Fruit fly (Drosophila melanogaster): ENCODE data around the gene Mpp6.

The Mpp6 gene

DNA sequence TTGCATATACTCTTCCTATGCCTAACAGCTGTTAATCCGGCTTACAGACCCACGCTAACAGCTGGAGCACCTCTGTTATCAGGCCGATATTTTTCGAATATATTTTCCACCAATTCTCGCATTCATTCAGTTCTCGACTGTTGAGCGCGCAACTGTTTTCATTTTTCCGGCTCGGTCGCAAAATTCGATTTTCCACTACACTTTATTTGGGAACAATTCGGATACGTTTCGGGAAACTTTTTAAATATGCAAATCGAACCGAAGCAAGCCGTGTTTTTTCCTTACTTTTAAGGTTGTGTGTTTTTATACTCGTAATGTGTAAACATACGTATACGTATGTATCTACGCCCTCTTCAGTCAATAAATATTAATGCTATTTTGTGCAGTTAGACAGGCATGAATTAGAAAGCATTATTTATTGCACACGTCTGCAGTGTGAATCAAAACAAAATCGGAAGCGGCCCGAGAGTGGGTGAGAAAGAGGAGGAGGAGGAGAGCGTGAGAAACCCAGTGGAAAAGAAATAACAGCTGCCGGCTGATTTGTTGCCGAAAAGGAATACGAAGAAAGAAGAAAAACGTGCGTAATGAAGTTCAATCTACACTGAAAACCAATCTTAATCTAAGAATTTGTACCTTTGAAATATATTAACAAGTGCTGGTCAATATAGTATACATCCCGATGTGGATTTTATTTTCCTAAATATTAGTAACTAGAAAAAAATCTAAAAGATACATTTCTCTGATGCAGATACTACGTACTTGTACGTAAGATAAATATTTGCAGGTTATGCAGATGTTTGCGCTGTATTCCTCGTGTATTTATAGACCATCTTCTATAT is 48.2 kb upstream of the Mpp6 start (continued):
- TF ChIP-seq CG10147 (GFP tag; optimal IDR thresholded peaks at IDR 0.05) (peak; percentile 7), E2f1 (GFP tag; IDR thresholded peaks at IDR 0.05) (no peak), Side (GFP tag; optimal IDR thresholded peaks at IDR 0.05) (no peak), CG2120 (GFP tag; optimal IDR thresholded peaks at IDR 0.05) (peak; percentile 15), salm (tag; optimal IDR thresholded peaks at IDR 0.05) (no peak), ap (GFP tag; IDR thresholded peaks at IDR 0.05) (no peak), Doc3 (GFP tag; IDR thresholded peaks at IDR 0.05; ENCODE audit: partially characterized antibody) (no peak), Sox102F (GFP tag; optimal IDR thresholded peaks at IDR 0.05) (peak; percentile 43), gcm2 (GFP tag; optimal IDR thresholded peaks at IDR 0.05) (no peak), CG2129 (GFP tag; IDR thresholded peaks at IDR 0.05; ENCODE audit: partially characterized antibody) (no peak), dati (GFP tag; IDR thresholded peaks at IDR 0.05) (no peak), CG33557 (GFP tag; optimal IDR thresholded peaks at IDR 0.05) (no peak), Hr39 (optimal IDR thresholded peaks at IDR 0.05) (no peak), gt (GFP tag; IDR thresholded peaks at IDR 0.05) (no peak), Max (GFP tag; optimal IDR thresholded peaks at IDR 0.05) (no peak), nau (GFP tag; optimal IDR thresholded peaks at IDR 0.05) (peak; percentile 47), CG6791 (GFP tag; IDR thresholded peaks at IDR 0.05; ENCODE audit: partially characterized antibody) (no peak), Aef1 (GFP tag; IDR thresholded peaks at IDR 0.05) (no peak; the same call in 2 of the 3 replicates), fd3F (GFP tag; optimal IDR thresholded peaks at IDR 0.05) (no peak), ato (GFP tag; IDR thresholded peaks at IDR 0.05; ENCODE audit: partially characterized antibody) (no peak), dpn (GFP tag; optimal IDR thresholded peaks at IDR 0.05) (no peak), Bgb (GFP tag; IDR thresholded peaks at IDR 0.05; ENCODE audit: partially characterized antibody) (no peak), Poxn (GFP tag; IDR thresholded peaks at IDR 0.05) (no peak), CG15479 (GFP tag; optimal IDR thresholded peaks at IDR 0.05) (no peak), CrebB (tag; optimal IDR thresholded peaks at IDR 0.05) (no peak), CG15514 (GFP tag; optimal IDR thresholded peaks at IDR 0.05) (peak; percentile 17), Atf3 (GFP tag; optimal IDR thresholded peaks at IDR 0.05) (no peak), CG12155 (GFP tag; optimal IDR thresholded peaks at IDR 0.05) (peak; percentile 5), hbn (GFP tag; IDR thresholded peaks at IDR 0.05; ENCODE audit: partially characterized antibody) (no peak), CG3407 (GFP tag; optimal IDR thresholded peaks at IDR 0.05) (no peak), vnd (GFP tag; IDR thresholded peaks at IDR 0.05; ENCODE audit: partially characterized antibody) (no peak), CG31388 (GFP tag; optimal IDR thresholded peaks at IDR 0.05) (no peak), CG13894 (tag; optimal IDR thresholded peaks at IDR 0.05) (no peak), CG2875 (GFP tag; optimal IDR thresholded peaks at IDR 0.05) (no peak), CG11085 (GFP tag; IDR thresholded peaks at IDR 0.05) (no peak), Sox100B (GFP tag; optimal IDR thresholded peaks at IDR 0.05) (no peak), chn (GFP tag; optimal IDR thresholded peaks at IDR 0.05) (no peak), CTCF (GFP tag; optimal IDR thresholded peaks at IDR 0.05) (peak; percentile 1), unpg (GFP tag; optimal IDR thresholded peaks at IDR 0.05) (peak; percentile 29), row (GFP tag; IDR thresholded peaks at IDR 0.05) (0 out of 3 replicates have a peak, but pooled peaks have one; percentile 14), nerfin-1 (tag; optimal IDR thresholded peaks at IDR 0.05) (no peak), CG43689 (GFP tag; IDR thresholded peaks at IDR 0.05) (no peak), Doc2 (GFP tag; IDR thresholded peaks at IDR 0.05) (no peak), Neu2 (GFP tag; optimal IDR thresholded peaks at IDR 0.05; ENCODE audit: borderline replicate concordance) (no peak), BtbVII (GFP tag; optimal IDR thresholded peaks at IDR 0.05) (no peak), NC2α (GFP tag; optimal IDR thresholded peaks at IDR 0.05) (no peak), CG17568 (GFP tag; optimal IDR thresholded peaks at IDR 0.05) (no peak), en (GFP tag; optimal IDR thresholded peaks at IDR 0.05) (no peak), ase (GFP tag; IDR thresholded peaks at IDR 0.05) (no peak), CG18764 (GFP tag; optimal IDR thresholded peaks at IDR 0.05) (no peak)
